Worm (Caenorhabditis elegans) whole organism, L4 larva: ENCODE measurements around the gene F20B6.10.

Experiments
- aly-2 ChIP-seq: sonication (generic microtip); optimal IDR thresholded peaks from 2 replicates; lab custom pipeline; 2018; ENCODE audit warnings: missing biosample characterization, missing genetic modification characterization
- ceh-28 ChIP-seq: fragments of 150-350 bp; optimal IDR thresholded peaks from 2 replicates; lab custom pipeline; 2014; ENCODE audit warnings: missing biosample characterization, missing genetic modification reagents, missing genetic modification characterization
- daf-12 ChIP-seq: fragments of 150-350 bp; optimal IDR thresholded peaks from 2 replicates; lab custom pipeline; 2014; ENCODE audit warnings: missing biosample characterization, missing genetic modification reagents, missing genetic modification characterization
- daf-16 ChIP-seq, 3 experiments: sonication (generic microtip); optimal IDR thresholded peaks; 2 replicates each; lab custom pipeline; 2016 to 2017; ENCODE audit warnings: missing genetic modification characterization in 3 of 3, missing genetic modification reagents in 3 of 3, mild to moderate bottlenecking in 2 of 3, missing compliant biosample characterization in 2 of 3, missing biosample characterization in 1 of 3, moderate library complexity in 1 of 3
- egl-27 ChIP-seq: sonication (generic microtip); optimal IDR thresholded peaks from 3 replicates; lab custom pipeline; 2017; ENCODE audit warnings: missing biosample characterization, missing genetic modification reagents, missing genetic modification characterization
- hlh-30 ChIP-seq: sonication (generic microtip); optimal IDR thresholded peaks from 2 replicates; lab custom pipeline; 2017; ENCODE audit warnings: antibody characterized with exemption, mild to moderate bottlenecking, missing genetic modification characterization, missing compliant biosample characterization; ENCODE audit not compliant: insufficient read depth
- nhr-25 ChIP-seq: sonication (generic microtip); optimal IDR thresholded peaks from 2 replicates; lab custom pipeline; 2017; ENCODE audit warnings: missing genetic modification characterization, mild to moderate bottlenecking, missing compliant biosample characterization, antibody characterized with exemption, moderate library complexity, borderline replicate concordance; ENCODE audit not compliant: insufficient read depth
- nhr-28 ChIP-seq: fragments of 150-350 bp; optimal IDR thresholded peaks from 2 replicates; lab custom pipeline; 2014; ENCODE audit warnings: missing biosample characterization, missing genetic modification characterization
- pha-4 ChIP-seq, 2 experiments: fragments of 150-350 bp in 1 of 2; fragments of 200-800 bp in 1 of 2; sonication (Bioruptor generic) in 1 of 2; IDR thresholded peaks in 1 of 2; optimal IDR thresholded peaks in 1 of 2; 2 replicates each; pipeline versions ENCODE4 v1.3.6 to Lab custom; 2014 to 2022; ENCODE audit warnings: missing genetic modification characterization in 2 of 2, missing genetic modification reagents in 2 of 2, missing biosample characterization in 1 of 2, missing compliant biosample characterization in 1 of 2
- zag-1 ChIP-seq: fragments of 150-350 bp; optimal IDR thresholded peaks from 2 replicates; lab custom pipeline; 2014; ENCODE audit warnings: missing biosample characterization, missing genetic modification characterization

DNA sequence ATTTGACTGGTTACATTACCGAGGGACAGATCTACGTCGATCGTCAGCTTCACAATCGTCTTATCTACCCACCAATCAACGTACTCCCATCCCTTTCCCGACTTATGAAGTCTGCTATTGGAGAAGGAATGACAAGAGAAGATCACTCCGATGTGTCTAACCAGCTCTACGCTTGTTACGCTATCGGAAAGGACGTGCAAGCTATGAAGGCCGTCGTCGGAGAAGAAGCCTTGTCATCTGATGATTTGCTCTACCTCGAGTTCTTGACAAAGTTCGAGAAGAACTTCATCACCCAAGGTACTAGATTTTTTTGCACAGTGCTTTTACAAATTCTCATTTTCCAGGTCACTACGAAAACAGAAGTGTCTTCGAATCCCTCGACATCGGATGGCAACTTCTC is 24.8 kb downstream of the F20B6.10 start:
- TF ChIP-seq egl-27 (tag; lab: Kevin White, UChicago) (no peak), zag-1 (tag; lab: Kevin White, UChicago) (no peak), ceh-28 (tag; lab: Kevin White, UChicago) (no peak), pha-4 (GFP tag; IDR thresholded peaks at IDR 0.05; lab: Robert Waterston, UW) (no peak), pha-4 (tag; optimal IDR thresholded peaks at IDR 0.05; lab: Kevin White, UChicago) (no peak), nhr-25 (tag; lab: Kevin White, UChicago) (no peak), hlh-30 (tag; lab: Kevin White, UChicago) (no peak), daf-16 (GFP tag; optimal IDR thresholded peaks at IDR 0.05; lab: Kevin White, UChicago) (no peak), daf-16 (tag; optimal IDR thresholded peaks at IDR 0.05; lab: Kevin White, UChicago) (no peak), daf-12 (tag; lab: Kevin White, UChicago) (no peak), nhr-28 (no peak), aly-2 (tag; lab: Kevin White, UChicago) (no peak)
